Worm (Caenorhabditis elegans) whole organism, L1 larva: ENCODE results near the gene R160.6.
"Not testable (repeated sequence)": the region's sequence is repeated elsewhere in the genome, so short reads cannot be mapped to it uniquely, and the experiment has no call there.

Experiments
- ama-1 ChIP-seq: fragments of 150-350 bp; optimal IDR thresholded peaks from 2 replicates; lab custom pipeline; 2014
- fos-1 ChIP-seq: fragments of 150-350 bp; optimal IDR thresholded peaks from 2 replicates; lab custom pipeline; 2014; ENCODE audit warnings: missing biosample characterization, missing genetic modification characterization
- hlh-4 ChIP-seq: sonication (generic microtip); optimal IDR thresholded peaks from 2 replicates; lab custom pipeline; 2016; ENCODE audit warnings: mild to moderate bottlenecking, missing genetic modification characterization, missing compliant biosample characterization
- lin-39 ChIP-seq: fragments of 150-350 bp; optimal IDR thresholded peaks from 2 replicates; lab custom pipeline; 2014; ENCODE audit warnings: missing biosample characterization, missing genetic modification reagents, missing genetic modification characterization
- nhr-47 ChIP-seq: sonication (generic microtip); optimal IDR thresholded peaks from 2 replicates; lab custom pipeline; 2016; ENCODE audit warnings: mild to moderate bottlenecking, missing genetic modification characterization, moderate library complexity, missing compliant biosample characterization
- nhr-76 ChIP-seq: sonication (generic microtip); optimal IDR thresholded peaks from 2 replicates; lab custom pipeline; 2017; ENCODE audit warnings: missing biosample characterization, missing genetic modification characterization
- rnt-1 ChIP-seq: sonication (generic microtip); optimal IDR thresholded peaks from 2 replicates; lab custom pipeline; 2016; ENCODE audit warnings: mild to moderate bottlenecking, missing genetic modification characterization, moderate library complexity, missing compliant biosample characterization
- snpc-4 ChIP-seq: fragments of 150-350 bp; optimal IDR thresholded peaks from 2 replicates; lab custom pipeline; 2014; ENCODE audit warnings: missing biosample characterization, missing genetic modification characterization
- sox-4 ChIP-seq: sonication (generic microtip); optimal IDR thresholded peaks from 2 replicates; lab custom pipeline; 2016; ENCODE audit warnings: missing genetic modification characterization, missing compliant biosample characterization
- unc-62 ChIP-seq: fragments of 150-350 bp; optimal IDR thresholded peaks from 2 replicates; lab custom pipeline; 2014; ENCODE audit warnings: missing biosample characterization, missing genetic modification reagents, missing genetic modification characterization
- zag-1 ChIP-seq: fragments of 150-350 bp; optimal IDR thresholded peaks from 2 replicates; lab custom pipeline; 2014; ENCODE audit warnings: missing biosample characterization, missing genetic modification characterization
- ztf-4 ChIP-seq: fragments of 150-350 bp; optimal IDR thresholded peaks from 2 replicates; lab custom pipeline; 2014; ENCODE audit warnings: missing biosample characterization, missing genetic modification characterization

DNA sequence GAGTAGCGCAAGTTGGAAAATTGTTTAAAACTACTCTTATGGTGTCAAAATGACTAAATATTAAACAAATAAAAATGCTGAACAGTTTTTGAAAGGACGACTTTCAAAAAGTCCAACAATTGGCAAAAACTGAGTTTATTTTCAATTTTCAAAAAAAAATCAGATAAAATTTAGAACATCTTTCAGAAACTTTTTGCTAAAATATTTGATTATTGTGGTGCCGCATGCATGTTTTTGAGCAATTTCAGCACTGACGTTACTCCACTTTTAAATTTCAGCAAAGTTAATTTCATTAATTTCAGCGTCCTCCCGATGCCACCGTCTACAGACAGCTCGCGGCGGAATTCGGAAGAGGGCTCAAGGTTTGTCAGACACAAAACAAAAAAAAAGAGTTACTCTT is 33.7 kb downstream of the R160.6 start, which contains the start of gene cst-1:
- not testable (repeated sequence) for TF ChIP-seq sox-4 (tag; lab: Kevin White, UChicago); ztf-4 (tag; lab: Kevin White, UChicago); hlh-4 (tag; lab: Kevin White, UChicago); zag-1; rnt-1 (tag; lab: Kevin White, UChicago); snpc-4 (tag; lab: Kevin White, UChicago); fos-1 (tag; lab: Kevin White, UChicago); nhr-47 (tag; lab: Kevin White, UChicago); unc-62 (GFP tag; lab: Kevin White, UChicago); nhr-76; ama-1 (lab: Kevin White, UChicago); lin-39
